Worm (Caenorhabditis elegans): Measurements from ENCODE around the gene slc-17.5.

DNA sequence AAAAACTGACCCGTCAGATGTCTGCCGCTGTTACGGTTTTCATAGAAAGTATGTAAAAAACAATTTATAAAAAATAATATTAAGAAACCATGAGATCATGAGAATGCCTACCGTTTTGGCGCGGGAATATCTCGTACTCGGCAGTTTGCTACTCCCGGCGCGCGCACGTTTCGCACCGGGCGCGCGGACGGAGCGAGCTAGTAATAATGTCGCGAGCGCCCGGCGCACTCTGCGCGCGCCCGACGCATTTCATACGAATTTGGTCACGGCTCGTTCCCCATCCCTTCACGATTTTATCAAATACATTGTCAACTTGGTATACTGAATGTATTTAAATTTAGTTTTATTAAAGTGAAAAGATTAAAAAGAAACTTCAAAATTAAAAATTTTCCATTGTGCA, 41.2 kb upstream of the slc-17.5 start:
- TF ChIP-seq klf-2 (GFP tag; conservative IDR thresholded peaks at IDR 0.05) (no peak), cog-1 (tag; optimal IDR thresholded peaks at IDR 0.05) (no peak), med-1 (GFP tag; optimal IDR thresholded peaks at IDR 0.05; ENCODE audit: insufficient read depth) (no peak), flt-1 (GFP tag; IDR thresholded peaks at IDR 0.05) (no peak), ztf-29 (GFP tag; IDR thresholded peaks at IDR 0.05) (no peak)
